Worm (Caenorhabditis elegans) whole organism, L1 larva: ENCODE data around the gene sir-2.3.

Experiments used
- C04F5.9 ChIP-seq: sonication (generic microtip); optimal IDR thresholded peaks from 2 replicates; lab custom pipeline; 2016; ENCODE audit warnings: missing genetic modification characterization, missing compliant biosample characterization
- C16A3.4 ChIP-seq: fragments of 150-350 bp; optimal IDR thresholded peaks from 2 replicates; lab custom pipeline; 2014; ENCODE audit warnings: missing biosample characterization, missing genetic modification characterization
- F16B12.6 ChIP-seq: fragments of 150-350 bp; optimal IDR thresholded peaks from 2 replicates; lab custom pipeline; 2014; ENCODE audit warnings: missing biosample characterization, missing genetic modification characterization
- Y116A8C.19 ChIP-seq: sonication (generic microtip); optimal IDR thresholded peaks from 2 replicates; lab custom pipeline; 2016; ENCODE audit warnings: missing compliant biosample characterization, missing genetic modification characterization, borderline replicate concordance
- aha-1 ChIP-seq: fragments of 150-350 bp; optimal IDR thresholded peaks from 2 replicates; lab custom pipeline; 2014; ENCODE audit warnings: missing biosample characterization, missing genetic modification characterization
- alr-1 ChIP-seq: fragments of 200-800 bp; sonication (Bioruptor generic); optimal IDR thresholded peaks from 2 replicates; lab custom pipeline; 2018; ENCODE audit warnings: borderline replicate concordance, mild to moderate bottlenecking, missing genetic modification characterization, missing compliant biosample characterization
- blmp-1 ChIP-seq: fragments of 150-350 bp; optimal IDR thresholded peaks from 2 replicates; lab custom pipeline; 2014; ENCODE audit warnings: missing biosample characterization, missing genetic modification characterization
- ceh-8 ChIP-seq: fragments of 200-800 bp; sonication (Bioruptor generic); optimal IDR thresholded peaks from 2 replicates; lab custom pipeline; 2018; ENCODE audit warnings: mild to moderate bottlenecking, missing genetic modification characterization, moderate library complexity, missing compliant biosample characterization
- ceh-82 ChIP-seq, 3 experiments: fragments of 150-350 bp in 1 of 3; sonication (generic microtip) in 2 of 3; optimal IDR thresholded peaks; 2 replicates each; lab custom pipeline; 2014 to 2017; ENCODE audit warnings: missing biosample characterization in 3 of 3, missing genetic modification characterization in 3 of 3
- ceh-88 ChIP-seq: fragments of 200-800 bp; sonication (Bioruptor generic); IDR thresholded peaks from 2 replicates; pipeline ENCODE4 v1.3.6; 2022; ENCODE audit warnings: missing genetic modification characterization, missing compliant biosample characterization
- ceh-90 ChIP-seq: sonication (generic microtip); optimal IDR thresholded peaks from 2 replicates; lab custom pipeline; 2016; ENCODE audit warnings: missing genetic modification characterization, missing compliant biosample characterization
- ces-1 ChIP-seq: fragments of 150-350 bp; optimal IDR thresholded peaks from 2 replicates; lab custom pipeline; 2014; ENCODE audit warnings: missing biosample characterization, missing genetic modification reagents, missing genetic modification characterization
- efl-1 ChIP-seq, 4 experiments: fragments of 150-350 bp; optimal IDR thresholded peaks in 3 of 4; peaks in 1 of 4; 1 replicate in 1 of 4; 2 replicates in 3 of 4; lab custom pipeline; 2014; ENCODE audit warnings: missing biosample characterization in 2 of 4, missing genetic modification characterization in 2 of 4, missing genetic modification reagents in 2 of 4
- efl-3 ChIP-seq: fragments of 200-800 bp; sonication (Bioruptor generic); optimal IDR thresholded peaks from 2 replicates; lab custom pipeline; 2018; ENCODE audit warnings: mild to moderate bottlenecking, missing genetic modification characterization, missing compliant biosample characterization
- elt-2 ChIP-seq: sonication (generic microtip); optimal IDR thresholded peaks from 2 replicates; lab custom pipeline; 2016; ENCODE audit warnings: missing genetic modification characterization, mild to moderate bottlenecking, inconsistent platforms, missing compliant biosample characterization, missing genetic modification reagents
- elt-3 ChIP-seq, 6 experiments: fragments of 150-350 bp in 1 of 6; sonication (generic microtip); optimal IDR thresholded peaks; 2 replicates each; lab custom pipeline; 2017 to 2018; ENCODE audit warnings: missing biosample characterization in 6 of 6, missing genetic modification characterization in 6 of 6, inconsistent platforms in 1 of 6
- fkh-10 ChIP-seq: sonication (generic microtip); optimal IDR thresholded peaks from 2 replicates; lab custom pipeline; 2017; ENCODE audit warnings: missing biosample characterization, missing genetic modification reagents, missing genetic modification characterization
- fkh-4 ChIP-seq: sonication (generic microtip); optimal IDR thresholded peaks from 2 replicates; lab custom pipeline; 2016; ENCODE audit warnings: missing compliant biosample characterization, missing genetic modification characterization, borderline replicate concordance
- fkh-8 ChIP-seq: sonication (generic microtip); optimal IDR thresholded peaks from 2 replicates; lab custom pipeline; 2016; ENCODE audit warnings: mild to moderate bottlenecking, missing genetic modification characterization, missing compliant biosample characterization
- grh-1 ChIP-seq: fragments of 200-800 bp; sonication (Bioruptor generic); IDR thresholded peaks from 2 replicates; pipeline ENCODE4 v1.3.6; 2022; ENCODE audit warnings: missing genetic modification reagents, missing genetic modification characterization, missing compliant biosample characterization
- hpl-2 ChIP-seq: fragments of 150-350 bp; optimal IDR thresholded peaks from 2 replicates; lab custom pipeline; 2014; ENCODE audit warnings: missing biosample characterization, missing genetic modification reagents, missing genetic modification characterization
- isw-1 ChIP-seq: fragments of 200-800 bp; sonication (Bioruptor generic); IDR thresholded peaks from 2 replicates; pipeline ENCODE4 v1.3.6; 2022; ENCODE audit warnings: missing genetic modification characterization, missing compliant biosample characterization
- jun-1 ChIP-seq: fragments of 150-350 bp; optimal IDR thresholded peaks from 2 replicates; lab custom pipeline; 2014; ENCODE audit warnings: missing biosample characterization, missing genetic modification reagents, missing genetic modification characterization
- lin-15B ChIP-seq: fragments of 150-350 bp; sonication (generic microtip); optimal IDR thresholded peaks from 3 replicates; lab custom pipeline; 2014; ENCODE audit warnings: missing biosample characterization, missing genetic modification characterization
- lin-35 ChIP-seq, 2 experiments: fragments of 150-350 bp; optimal IDR thresholded peaks; 2 replicates each; lab custom pipeline; 2014; ENCODE audit warnings: missing biosample characterization in 2 of 2, missing genetic modification characterization in 2 of 2, missing genetic modification reagents in 2 of 2
- lin-39 ChIP-seq: fragments of 150-350 bp; optimal IDR thresholded peaks from 2 replicates; lab custom pipeline; 2014; ENCODE audit warnings: missing biosample characterization, missing genetic modification reagents, missing genetic modification characterization
- lir-3 ChIP-seq: sonication (generic microtip); optimal IDR thresholded peaks from 2 replicates; lab custom pipeline; 2016; ENCODE audit warnings: mild to moderate bottlenecking, missing genetic modification characterization, moderate library complexity, missing compliant biosample characterization; ENCODE audit not compliant: poor library complexity
- lsy-2 ChIP-seq, 2 experiments: fragments of 150-350 bp; optimal IDR thresholded peaks; 2 replicates each; lab custom pipeline; 2014; ENCODE audit warnings: missing biosample characterization in 2 of 2, missing genetic modification characterization in 2 of 2
- mab-9 ChIP-seq: fragments of 200-800 bp; sonication (Bioruptor generic); IDR thresholded peaks from 2 replicates; pipeline ENCODE4 v1.3.6; 2022; ENCODE audit warnings: missing genetic modification reagents, missing genetic modification characterization, missing compliant biosample characterization
- mdl-1 ChIP-seq, 2 experiments: fragments of 150-350 bp; optimal IDR thresholded peaks; 2 replicates each; lab custom pipeline; 2014 to 2017; ENCODE audit warnings: missing biosample characterization in 2 of 2, missing genetic modification characterization in 2 of 2, inconsistent platforms in 1 of 2
- mep-1 ChIP-seq: fragments of 150-350 bp; optimal IDR thresholded peaks from 2 replicates; lab custom pipeline; 2014; ENCODE audit warnings: missing biosample characterization, missing genetic modification characterization
- nhr-12 ChIP-seq: sonication (generic microtip); optimal IDR thresholded peaks from 2 replicates; lab custom pipeline; 2017; ENCODE audit warnings: missing biosample characterization, missing genetic modification characterization
- nhr-237 ChIP-seq: fragments of 150-350 bp; optimal IDR thresholded peaks from 2 replicates; lab custom pipeline; 2014; ENCODE audit warnings: missing biosample characterization, missing genetic modification characterization
- nhr-28 ChIP-seq: fragments of 150-350 bp; optimal IDR thresholded peaks from 2 replicates; lab custom pipeline; 2014; ENCODE audit warnings: missing biosample characterization, missing genetic modification characterization
- nhr-47 ChIP-seq: sonication (generic microtip); optimal IDR thresholded peaks from 2 replicates; lab custom pipeline; 2016; ENCODE audit warnings: mild to moderate bottlenecking, missing genetic modification characterization, moderate library complexity, missing compliant biosample characterization
- nhr-76 ChIP-seq: sonication (generic microtip); optimal IDR thresholded peaks from 2 replicates; lab custom pipeline; 2017; ENCODE audit warnings: missing biosample characterization, missing genetic modification characterization
- nhr-77 ChIP-seq: fragments of 150-350 bp; optimal IDR thresholded peaks from 2 replicates; lab custom pipeline; 2014; ENCODE audit warnings: missing biosample characterization, missing genetic modification characterization
- nhr-90 ChIP-seq: sonication (generic microtip); optimal IDR thresholded peaks from 2 replicates; lab custom pipeline; 2016; ENCODE audit warnings: mild to moderate bottlenecking, missing genetic modification characterization, missing compliant biosample characterization; ENCODE audit not compliant: poor library complexity
- pqm-1 ChIP-seq: sonication (generic microtip); optimal IDR thresholded peaks from 3 replicates; lab custom pipeline; 2017; ENCODE audit warnings: missing biosample characterization, missing genetic modification characterization
- rnt-1 ChIP-seq: sonication (generic microtip); optimal IDR thresholded peaks from 2 replicates; lab custom pipeline; 2016; ENCODE audit warnings: mild to moderate bottlenecking, missing genetic modification characterization, moderate library complexity, missing compliant biosample characterization
- skn-1 ChIP-seq: fragments of 150-350 bp; optimal IDR thresholded peaks from 2 replicates; lab custom pipeline; 2014; ENCODE audit warnings: missing biosample characterization, missing genetic modification characterization
- snpc-4 ChIP-seq: fragments of 150-350 bp; optimal IDR thresholded peaks from 2 replicates; lab custom pipeline; 2014; ENCODE audit warnings: missing biosample characterization, missing genetic modification characterization
- sptf-1 ChIP-seq: fragments of 150-350 bp; optimal IDR thresholded peaks from 2 replicates; lab custom pipeline; 2014; ENCODE audit warnings: missing biosample characterization, missing genetic modification characterization
- sup-37 ChIP-seq: fragments of 200-800 bp; sonication (Bioruptor generic); optimal IDR thresholded peaks from 2 replicates; lab custom pipeline; 2018; ENCODE audit warnings: mild to moderate bottlenecking, missing genetic modification characterization, missing compliant biosample characterization
- swsn-7 ChIP-seq: sonication (generic microtip); optimal IDR thresholded peaks from 2 replicates; lab custom pipeline; 2016; ENCODE audit warnings: missing genetic modification characterization, missing compliant biosample characterization
- unc-30 ChIP-seq: sonication (generic microtip); optimal IDR thresholded peaks from 2 replicates; lab custom pipeline; 2017; ENCODE audit warnings: missing biosample characterization, missing genetic modification characterization
- unc-62 ChIP-seq: fragments of 150-350 bp; optimal IDR thresholded peaks from 2 replicates; lab custom pipeline; 2014; ENCODE audit warnings: missing biosample characterization, missing genetic modification reagents, missing genetic modification characterization
- unc-86 ChIP-seq: sonication (generic microtip); optimal IDR thresholded peaks from 2 replicates; lab custom pipeline; 2016; ENCODE audit warnings: missing genetic modification characterization, missing compliant biosample characterization
- vab-15 ChIP-seq: sonication (generic microtip); optimal IDR thresholded peaks from 2 replicates; lab custom pipeline; 2017; ENCODE audit warnings: missing genotype, mild to moderate bottlenecking, missing genetic modification characterization, missing compliant biosample characterization
- xbp-1 ChIP-seq: sonication (generic microtip); optimal IDR thresholded peaks from 2 replicates; lab custom pipeline; 2016; ENCODE audit warnings: missing genetic modification characterization, missing compliant biosample characterization
- zag-1 ChIP-seq: fragments of 150-350 bp; optimal IDR thresholded peaks from 2 replicates; lab custom pipeline; 2014; ENCODE audit warnings: missing biosample characterization, missing genetic modification characterization
- zip-4 ChIP-seq: fragments of 200-800 bp; sonication (Bioruptor generic); optimal IDR thresholded peaks from 2 replicates; lab custom pipeline; 2018; ENCODE audit warnings: mild to moderate bottlenecking, missing genetic modification characterization, moderate library complexity, missing compliant biosample characterization

sir-2.3 gene

DNA sequence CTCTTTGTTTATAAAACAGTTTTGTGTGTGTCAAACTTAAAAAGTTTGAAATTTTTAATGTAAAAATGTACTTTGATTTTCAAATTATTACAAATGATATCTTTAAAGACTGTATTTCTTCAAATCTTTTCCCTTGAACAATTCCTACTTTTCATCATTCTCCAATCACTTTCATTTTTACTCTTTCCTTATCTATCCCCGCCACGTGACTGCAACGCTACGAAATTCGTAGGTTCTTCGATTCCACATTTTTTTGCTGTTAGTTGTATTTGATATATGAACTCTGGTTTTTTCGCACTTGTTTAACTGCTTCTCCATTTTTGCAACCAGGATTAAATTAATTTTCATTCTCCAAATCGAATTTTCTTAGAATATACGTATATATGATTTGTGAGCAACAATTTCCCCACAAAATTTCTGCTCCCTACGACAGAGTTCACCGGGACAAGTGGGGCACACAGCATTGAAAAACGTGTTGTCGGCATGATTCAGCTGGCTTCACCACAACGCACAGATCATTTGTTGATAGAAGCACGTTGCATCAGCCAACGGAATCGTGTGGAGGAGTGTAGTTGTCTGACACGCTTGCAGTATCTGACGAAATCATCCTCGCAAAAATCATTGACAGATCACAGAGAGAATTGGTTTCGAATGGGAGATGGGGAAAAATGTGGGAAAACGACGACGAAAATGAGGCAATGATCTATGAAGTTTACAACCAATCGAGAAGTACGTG, 23.4 kb downstream of the sir-2.3 start:
- TF ChIP-seq nhr-77 (tag; lab: Kevin White, UChicago) (no peak), zag-1 (tag; lab: Kevin White, UChicago) (no peak), jun-1 (tag; lab: Kevin White, UChicago) (peak; percentile 71), C16A3.4 (tag; lab: Kevin White, UChicago) (peak; percentile 25), lin-15B (tag; lab: Kevin White, UChicago) (no peak), elt-2 (peak; percentile 69), sptf-1 (tag; lab: Kevin White, UChicago) (no peak), C04F5.9 (tag; lab: Kevin White, UChicago) (no peak), ces-1 (no peak), Y116A8C.19 (tag; lab: Kevin White, UChicago) (no peak), nhr-76 (no peak), ceh-82 (tag; optimal IDR thresholded peaks at IDR 0.05; lab: Kevin White, UChicago) (no peak), unc-30 (tag; lab: Kevin White, UChicago) (no peak), nhr-47 (tag; lab: Kevin White, UChicago) (peak; percentile 58), sup-37 (GFP tag; lab: Kevin White, UChicago) (no peak), rnt-1 (peak; percentile 85), lir-3 (tag; lab: Kevin White, UChicago) (no peak), lsy-2 (tag; optimal IDR thresholded peaks at IDR 0.05; lab: Kevin White, UChicago) (peak in 1 of 2 experiments; percentile 12), nhr-90 (tag; lab: Kevin White, UChicago) (peak; percentile 34), vab-15 (tag; lab: Kevin White, UChicago) (no peak), mep-1 (tag; lab: Kevin White, UChicago) (peak; percentile 39), F16B12.6 (no peak), blmp-1 (tag; lab: Kevin White, UChicago) (peak; percentile 94), elt-3 (tag; optimal IDR thresholded peaks at IDR 0.05; lab: Kevin White, UChicago) (peak in 3 of 6 experiments; percentile 32 to 49 (median 44)), pqm-1 (no peak), fkh-10 (GFP tag; lab: Kevin White, UChicago) (no peak), isw-1 (no peak), grh-1 (GFP tag; lab: Robert Waterston, UW) (no peak), mdl-1 (tag; optimal IDR thresholded peaks at IDR 0.05; lab: Kevin White, UChicago) (no peak), xbp-1 (tag; lab: Kevin White, UChicago) (no peak), unc-62 (GFP tag; lab: Kevin White, UChicago) (no peak), fkh-8 (tag; lab: Kevin White, UChicago) (peak; percentile 54), lin-39 (tag; lab: Kevin White, UChicago) (no peak), efl-3 (GFP tag; lab: Kevin White, UChicago) (no peak), snpc-4 (tag; lab: Kevin White, UChicago) (no peak), hpl-2 (GFP tag; lab: Kevin White, UChicago) (no peak), alr-1 (no peak), unc-86 (tag; lab: Kevin White, UChicago) (no peak), ceh-90 (tag; lab: Kevin White, UChicago) (no peak), ceh-88 (GFP tag; lab: Robert Waterston, UW) (no peak), nhr-12 (tag; lab: Kevin White, UChicago) (no peak), skn-1 (tag; lab: Kevin White, UChicago) (no peak), mab-9 (GFP tag; lab: Robert Waterston, UW) (no peak), efl-1 (optimal IDR thresholded peaks at IDR 0.05; lab: Kevin White, UChicago) (no peak), efl-1 (GFP tag; optimal IDR thresholded peaks at IDR 0.05 in 1 of 2; lab: Kevin White, UChicago) (no peak), aha-1 (tag; lab: Kevin White, UChicago) (no peak), lin-35 (GFP tag; optimal IDR thresholded peaks at IDR 0.05; lab: Kevin White, UChicago) (peak in 1 of 2 experiments; percentile 37), nhr-237 (tag; lab: Kevin White, UChicago) (no peak), swsn-7 (tag; lab: Kevin White, UChicago) (no peak), zip-4 (GFP tag; lab: Kevin White, UChicago) (no peak), nhr-28 (no peak), ceh-8 (GFP tag; lab: Kevin White, UChicago) (no peak), fkh-4 (tag; lab: Kevin White, UChicago) (no peak)
